Fruit fly (Drosophila melanogaster): ENCODE measurements around the gene CG10466.

dm6 chr2L:19784827-19785569, 6.9 kb upstream of the CG10466 start:
- no peak for TF ChIP-seq CG8944 (GFP tag; optimal IDR thresholded peaks at IDR 0.05)
- no peak for TF ChIP-seq mam (GFP tag; optimal IDR thresholded peaks at IDR 0.05)
- no peak for TF ChIP-seq Kr (GFP tag; optimal IDR thresholded peaks at IDR 0.05)
- peak; percentile 49 for TF ChIP-seq Med (GFP tag)
